Fruit fly (Drosophila melanogaster) whole organism, prepupa: ENCODE measurements around the gene CG15602.

Source experiments
- CG11762 ChIP-seq: fragments of 200-800 bp; sonication (Bioruptor generic); optimal IDR thresholded peaks from 3 replicates; lab custom pipeline; 2016; ENCODE audit warnings: missing biosample characterization, missing genetic modification characterization; ENCODE audit not compliant: insufficient read depth
- CG11902 ChIP-seq: fragments of 200-800 bp; sonication (Bioruptor generic); optimal IDR thresholded peaks from 3 replicates; lab custom pipeline; 2016; ENCODE audit warnings: missing biosample characterization, missing genetic modification characterization
- CG15336 ChIP-seq: fragments of 200-800 bp; sonication (Bioruptor generic); IDR thresholded peaks from 2 replicates; pipeline ENCODE4 v1.3.6; 2022; ENCODE audit warnings: missing biosample characterization, missing genetic modification characterization
- CG1621 ChIP-seq: fragments of 200-800 bp; sonication (Bioruptor generic); optimal IDR thresholded peaks from 3 replicates; lab custom pipeline; 2018; ENCODE audit warnings: missing biosample characterization, mild to moderate bottlenecking, missing genetic modification characterization
- CG16779 ChIP-seq: fragments of 200-800 bp; sonication (Bioruptor generic); optimal IDR thresholded peaks from 3 replicates; lab custom pipeline; 2017; ENCODE audit warnings: missing biosample characterization, mild to moderate bottlenecking, missing genetic modification characterization
- CG6792 ChIP-seq: fragments of 200-800 bp; sonication (Bioruptor generic); optimal IDR thresholded peaks from 3 replicates; lab custom pipeline; 2016; ENCODE audit warnings: missing biosample characterization, missing genetic modification characterization
- CG6808 ChIP-seq: fragments of 200-800 bp; sonication (Bioruptor generic); optimal IDR thresholded peaks from 3 replicates; lab custom pipeline; 2017; ENCODE audit warnings: missing biosample characterization, missing genetic modification characterization, mild to moderate bottlenecking, moderate library complexity, missing genetic modification reagents
- CG6854 ChIP-seq: fragments of 200-800 bp; sonication (Bioruptor generic); optimal IDR thresholded peaks from 2 replicates; lab custom pipeline; 2017; ENCODE audit warnings: missing biosample characterization, mild to moderate bottlenecking, missing genetic modification characterization
- CG8119 ChIP-seq: fragments of 200-800 bp; sonication (Bioruptor generic); IDR thresholded peaks from 3 replicates; pipeline ENCODE4 v1.3.6; 2022; ENCODE audit warnings: missing biosample characterization, missing genetic modification characterization
- Eip75B ChIP-seq: fragments of 200-800 bp; sonication (Bioruptor generic); optimal IDR thresholded peaks from 3 replicates; lab custom pipeline; 2016; ENCODE audit warnings: missing biosample characterization, missing genetic modification characterization
- Eip78C ChIP-seq: fragments of 200-800 bp; sonication (Bioruptor generic); peaks from one replicate; lab custom pipeline; 2016; ENCODE audit warnings: missing biosample characterization, missing genetic modification characterization
- Eip93F ChIP-seq: fragments of 200-800 bp; sonication (Bioruptor generic); optimal IDR thresholded peaks from 2 replicates; lab custom pipeline; 2016; ENCODE audit warnings: missing biosample characterization, mild to moderate bottlenecking, missing genetic modification characterization
- Ets21C ChIP-seq: fragments of 200-800 bp; sonication (Bioruptor generic); optimal IDR thresholded peaks from 3 replicates; lab custom pipeline; 2016; ENCODE audit warnings: missing biosample characterization, missing genetic modification characterization
- Gug ChIP-seq: fragments of 200-800 bp; sonication (Bioruptor generic); IDR thresholded peaks from 2 replicates; pipeline ENCODE4 v1.3.6; 2022; ENCODE audit warnings: missing biosample characterization, missing genetic modification characterization
- Hr38 ChIP-seq: sonication (Bioruptor generic); optimal IDR thresholded peaks from 2 replicates; lab custom pipeline; 2016; ENCODE audit warnings: missing biosample characterization, missing genetic modification characterization
- Hr4 ChIP-seq: fragments of 200-800 bp; sonication (Bioruptor generic); optimal IDR thresholded peaks from 3 replicates; lab custom pipeline; 2016; ENCODE audit warnings: missing biosample characterization, missing genetic modification characterization
- Smox ChIP-seq: fragments of 200-800 bp; sonication (Bioruptor generic); optimal IDR thresholded peaks from 3 replicates; lab custom pipeline; 2016; ENCODE audit warnings: missing biosample characterization, missing genetic modification characterization
- Sox102F ChIP-seq: fragments of 200-800 bp; sonication (Bioruptor generic); optimal IDR thresholded peaks from 2 replicates; lab custom pipeline; 2016; ENCODE audit warnings: missing biosample characterization, mild to moderate bottlenecking, missing genetic modification characterization
- Sox14 ChIP-seq: fragments of 200-800 bp; sonication (Bioruptor generic); optimal IDR thresholded peaks from 3 replicates; lab custom pipeline; 2016; ENCODE audit warnings: missing biosample characterization, missing genetic modification characterization
- Sox15 ChIP-seq: fragments of 200-800 bp; sonication (Bioruptor generic); optimal IDR thresholded peaks from 3 replicates; lab custom pipeline; 2016; ENCODE audit warnings: missing biosample characterization, missing genetic modification characterization
- acj6 ChIP-seq: fragments of 200-800 bp; sonication (Bioruptor generic); optimal IDR thresholded peaks from 3 replicates; lab custom pipeline; 2016; ENCODE audit warnings: missing biosample characterization, missing genetic modification characterization
- cyc ChIP-seq: fragments of 200-800 bp; sonication (Bioruptor generic); optimal IDR thresholded peaks from 3 replicates; lab custom pipeline; 2016; ENCODE audit warnings: missing biosample characterization, missing genetic modification characterization
- dac ChIP-seq: fragments of 200-800 bp; sonication (Bioruptor generic); optimal IDR thresholded peaks from 2 replicates; lab custom pipeline; 2017; ENCODE audit warnings: missing biosample characterization, mild to moderate bottlenecking, missing genetic modification characterization
- dsx ChIP-seq: fragments of 200-800 bp; optimal IDR thresholded peaks from 3 replicates; lab custom pipeline; 2019; ENCODE audit warnings: missing biosample characterization, mild to moderate bottlenecking, missing genetic modification characterization, moderate library complexity; ENCODE audit not compliant: poor library complexity, severe bottlenecking
- esn ChIP-seq: fragments of 200-800 bp; sonication (Bioruptor generic); optimal IDR thresholded peaks from 2 replicates; lab custom pipeline; 2016; ENCODE audit warnings: missing biosample characterization, mild to moderate bottlenecking, missing genetic modification characterization, moderate library complexity
- fd59A ChIP-seq: fragments of 200-800 bp; sonication (Bioruptor generic); optimal IDR thresholded peaks from 2 replicates; lab custom pipeline; 2017; ENCODE audit warnings: missing biosample characterization, mild to moderate bottlenecking, missing genetic modification characterization, missing genetic modification reagents
- fd85E ChIP-seq: fragments of 200-800 bp; sonication (Bioruptor generic); optimal IDR thresholded peaks from 3 replicates; lab custom pipeline; 2016; ENCODE audit warnings: missing biosample characterization, missing genetic modification characterization
- fkh ChIP-seq: fragments of 200-800 bp; sonication (Bioruptor generic); optimal IDR thresholded peaks from 3 replicates; lab custom pipeline; 2017; ENCODE audit warnings: missing biosample characterization, mild to moderate bottlenecking, missing genetic modification characterization, moderate library complexity
- lz ChIP-seq: fragments of 200-800 bp; sonication (Bioruptor generic); optimal IDR thresholded peaks from 3 replicates; lab custom pipeline; 2016; ENCODE audit warnings: missing biosample characterization, missing genetic modification characterization
- net ChIP-seq: fragments of 200-800 bp; sonication (Bioruptor generic); optimal IDR thresholded peaks from 3 replicates; lab custom pipeline; 2016; ENCODE audit warnings: missing biosample characterization, missing genetic modification characterization
- salr ChIP-seq, 2 experiments: fragments of 200-800 bp; sonication (Bioruptor generic); optimal IDR thresholded peaks; 3 replicates each; lab custom pipeline; 2016 to 2018; ENCODE audit warnings: missing biosample characterization in 2 of 2, missing genetic modification characterization in 2 of 2, mild to moderate bottlenecking in 1 of 2
- spab ChIP-seq: fragments of 200-800 bp; sonication (Bioruptor generic); optimal IDR thresholded peaks from 2 replicates; lab custom pipeline; 2017; ENCODE audit warnings: missing biosample characterization, mild to moderate bottlenecking, missing genetic modification characterization, missing genetic modification reagents
- ss ChIP-seq, 2 experiments: fragments of 200-800 bp; sonication (Bioruptor generic); optimal IDR thresholded peaks; 2 replicates in 1 of 2; 3 replicates in 1 of 2; lab custom pipeline; 2017 to 2018; ENCODE audit warnings: mild to moderate bottlenecking in 2 of 2, missing biosample characterization in 2 of 2, missing genetic modification characterization in 2 of 2, moderate library complexity in 1 of 2
- svp ChIP-seq: fragments of 200-800 bp; sonication (Bioruptor generic); peaks from one replicate; lab custom pipeline; 2016; ENCODE audit warnings: missing biosample characterization, missing genetic modification characterization
- vri ChIP-seq: fragments of 200-800 bp; sonication (Bioruptor generic); optimal IDR thresholded peaks from 3 replicates; lab custom pipeline; 2016; ENCODE audit warnings: missing biosample characterization, mild to moderate bottlenecking, missing genetic modification characterization

CG15602 gene

dm6 chrX:15760447-15761297 is 38.6 kb upstream of the CG15602 start, which contains the start of the genes Graf and mRpL3:
Gene Graf (minus strand): TSS chrX:15760733.
Gene mRpL3 (plus strand): TSS chrX:15761248.
- TF ChIP-seq svp (GFP tag; lab: Kevin White, UChicago) = no peak
- no peak for TF ChIP-seq CG6792 (GFP tag; lab: Kevin White, UChicago)
- TF ChIP-seq vri (GFP tag; lab: Kevin White, UChicago) = no peak
- TF ChIP-seq lz = peak; percentile 3
- TF ChIP-seq dac = no peak
- no peak for TF ChIP-seq salr (GFP tag; optimal IDR thresholded peaks at IDR 0.05; lab: Kevin White, UChicago)
- no peak for TF ChIP-seq fd85E
- TF ChIP-seq acj6 = no peak
- TF ChIP-seq Gug (GFP tag; lab: Robert Waterston, UW) = no peak
- TF ChIP-seq fd59A = no peak
- TF ChIP-seq Eip93F (GFP tag; lab: Kevin White, UChicago) = no peak
- TF ChIP-seq CG11902 (GFP tag; lab: Kevin White, UChicago) = no peak
- TF ChIP-seq esn (GFP tag; lab: Kevin White, UChicago) = no peak
- TF ChIP-seq Smox = no peak
- no peak for TF ChIP-seq CG11762 (GFP tag; lab: Kevin White, UChicago)
- TF ChIP-seq CG16779 (tag; lab: Kevin White, UChicago) = no peak
- TF ChIP-seq spab (GFP tag; lab: Kevin White, UChicago) = no peak
- TF ChIP-seq Eip75B (GFP tag; lab: Kevin White, UChicago) = no peak
- TF ChIP-seq cyc (GFP tag; lab: Kevin White, UChicago) = peak; percentile 21
- no peak for TF ChIP-seq Ets21C (GFP tag; lab: Kevin White, UChicago)
- no peak for TF ChIP-seq CG1621 (tag; lab: Kevin White, UChicago)
- TF ChIP-seq net (GFP tag; lab: Kevin White, UChicago) = no peak
- TF ChIP-seq CG15336 = no peak
- no peak for TF ChIP-seq ss (GFP tag; optimal IDR thresholded peaks at IDR 0.05; lab: Kevin White, UChicago)
- peak; percentile 36 for TF ChIP-seq fkh
- no peak for TF ChIP-seq Hr4
- peak; percentile 53 for TF ChIP-seq Eip78C (GFP tag; lab: Kevin White, UChicago)
- TF ChIP-seq CG6808 (GFP tag; lab: Kevin White, UChicago) = no peak
- TF ChIP-seq dsx = no peak

- TF ChIP-seq Hr38 (GFP tag; lab: Kevin White, UChicago) (no peak), esn (GFP tag; lab: Kevin White, UChicago) (no peak), CG11762 (GFP tag; lab: Kevin White, UChicago) (no peak), CG8119 (GFP tag; lab: Robert Waterston, UW) (no peak), Eip78C (GFP tag; lab: Kevin White, UChicago) (no peak), salr (GFP tag; optimal IDR thresholded peaks at IDR 0.05; lab: Kevin White, UChicago) (no peak), Ets21C (GFP tag; lab: Kevin White, UChicago) (no peak), Sox14 (no peak), Sox15 (GFP tag; lab: Kevin White, UChicago) (no peak), CG6854 (GFP tag; lab: Kevin White, UChicago) (no peak)
Observed at dm6 chrX:15761298-15761640, 38.0 kb upstream of the CG15602 start.

- TF ChIP-seq Hr4 = no peak
- no peak for TF ChIP-seq ss (GFP tag; optimal IDR thresholded peaks at IDR 0.05; lab: Kevin White, UChicago)
- TF ChIP-seq spab (GFP tag; lab: Kevin White, UChicago) = no peak
- TF ChIP-seq Gug (GFP tag; lab: Robert Waterston, UW) = no peak
- TF ChIP-seq Sox102F (GFP tag; lab: Kevin White, UChicago) = no peak
- no peak for TF ChIP-seq CG6792 (GFP tag; lab: Kevin White, UChicago)
- TF ChIP-seq cyc (GFP tag; lab: Kevin White, UChicago) = no peak
- TF ChIP-seq, all 60 proteins: peak for 0
Observed at dm6 chrX:15762723-15763122, 36.5 kb upstream of the CG15602 start, which contains the start of gene Polr3A. Gene Polr3A (plus strand): TSS chrX:15762956.
